Worm (Caenorhabditis elegans) whole organism, L3 larva: ENCODE results near the gene ZK1307.2.
A peak's percentile ranks its signal among the peaks of the same experiment; 100 is the strongest.

Source experiments
- R02D3.7 ChIP-seq: fragments of 150-350 bp; optimal IDR thresholded peaks from 2 replicates; lab custom pipeline; 2014; ENCODE audit warnings: missing biosample characterization, missing genetic modification characterization
- ZK546.5 ChIP-seq: sonication (generic microtip); optimal IDR thresholded peaks from 2 replicates; lab custom pipeline; 2017; ENCODE audit warnings: missing biosample characterization, missing genetic modification characterization
- aly-2 ChIP-seq: fragments of 150-350 bp; optimal IDR thresholded peaks from 2 replicates; lab custom pipeline; 2014; ENCODE audit warnings: missing biosample characterization, missing genetic modification characterization
- ama-1 ChIP-seq: fragments of 150-350 bp; optimal IDR thresholded peaks from 2 replicates; lab custom pipeline; 2018
- ceh-16 ChIP-seq: sonication (generic microtip); optimal IDR thresholded peaks from 2 replicates; lab custom pipeline; 2017; ENCODE audit warnings: missing biosample characterization, missing genetic modification characterization
- ceh-28 ChIP-seq: fragments of 150-350 bp; optimal IDR thresholded peaks from 2 replicates; lab custom pipeline; 2014; ENCODE audit warnings: missing biosample characterization, missing genetic modification reagents, missing genetic modification characterization
- ceh-82 ChIP-seq: fragments of 150-350 bp; optimal IDR thresholded peaks from 2 replicates; lab custom pipeline; 2014; ENCODE audit warnings: missing biosample characterization, missing genetic modification characterization
- ceh-9 ChIP-seq: sonication (generic microtip); optimal IDR thresholded peaks from 2 replicates; lab custom pipeline; 2018; ENCODE audit warnings: missing biosample characterization, missing genetic modification characterization
- daf-12 ChIP-seq: fragments of 150-350 bp; optimal IDR thresholded peaks from 2 replicates; lab custom pipeline; 2014; ENCODE audit warnings: missing biosample characterization, missing genetic modification reagents, missing genetic modification characterization
- egl-27 ChIP-seq: sonication (generic microtip); optimal IDR thresholded peaks from 4 replicates; lab custom pipeline; 2017; ENCODE audit warnings: missing biosample characterization, missing genetic modification reagents, missing genetic modification characterization
- egl-5 ChIP-seq: fragments of 150-350 bp; optimal IDR thresholded peaks from 2 replicates; lab custom pipeline; 2017; ENCODE audit warnings: missing biosample characterization, missing genetic modification reagents, missing genetic modification characterization, inconsistent platforms
- elt-1 ChIP-seq: fragments of 150-350 bp; optimal IDR thresholded peaks from 2 replicates; lab custom pipeline; 2014; ENCODE audit warnings: missing biosample characterization, missing genetic modification characterization
- elt-2 ChIP-seq: sonication (generic microtip); optimal IDR thresholded peaks from 2 replicates; lab custom pipeline; 2016; ENCODE audit warnings: missing genetic modification reagents, mild to moderate bottlenecking, missing genetic modification characterization, missing compliant biosample characterization
- elt-3 ChIP-seq, 3 experiments: fragments of 150-350 bp in 1 of 3; sonication (generic microtip) in 2 of 3; optimal IDR thresholded peaks; 2 replicates in 2 of 3; 4 replicates in 1 of 3; lab custom pipeline; 2014 to 2017; ENCODE audit warnings: missing biosample characterization in 3 of 3, missing genetic modification characterization in 3 of 3
- eor-1 ChIP-seq, 2 experiments: fragments of 150-350 bp; optimal IDR thresholded peaks; 2 replicates each; lab custom pipeline; 2014 to 2018; ENCODE audit warnings: missing biosample characterization in 2 of 2, missing genetic modification characterization in 2 of 2
- fkh-10 ChIP-seq: sonication (generic microtip); optimal IDR thresholded peaks from 2 replicates; lab custom pipeline; 2017; ENCODE audit warnings: missing biosample characterization, missing genetic modification reagents, missing genetic modification characterization
- fkh-2 ChIP-seq: fragments of 150-350 bp; optimal IDR thresholded peaks from 2 replicates; lab custom pipeline; 2014; ENCODE audit warnings: missing biosample characterization, missing genetic modification reagents, missing genetic modification characterization
- fos-1 ChIP-seq: fragments of 150-350 bp; optimal IDR thresholded peaks from 2 replicates; lab custom pipeline; 2014; ENCODE audit warnings: missing biosample characterization, missing genetic modification characterization
- hmg-11 ChIP-seq: sonication (generic microtip); optimal IDR thresholded peaks from 2 replicates; lab custom pipeline; 2016; ENCODE audit warnings: missing genetic modification characterization, missing compliant biosample characterization
- jun-1 ChIP-seq: fragments of 150-350 bp; optimal IDR thresholded peaks from 2 replicates; lab custom pipeline; 2014; ENCODE audit warnings: missing biosample characterization, missing genetic modification reagents, missing genetic modification characterization
- lin-15B ChIP-seq: fragments of 150-350 bp; optimal IDR thresholded peaks from 2 replicates; lab custom pipeline; 2014; ENCODE audit warnings: missing biosample characterization, missing genetic modification characterization
- lin-39 ChIP-seq: fragments of 150-350 bp; optimal IDR thresholded peaks from 2 replicates; lab custom pipeline; 2018; ENCODE audit warnings: missing biosample characterization, missing genetic modification reagents, missing genetic modification characterization
- lsy-12 ChIP-seq: sonication (generic microtip); optimal IDR thresholded peaks from 2 replicates; lab custom pipeline; 2016; ENCODE audit warnings: mild to moderate bottlenecking, missing genetic modification characterization, missing compliant biosample characterization
- mdl-1 ChIP-seq: fragments of 150-350 bp; optimal IDR thresholded peaks from 2 replicates; lab custom pipeline; 2014; ENCODE audit warnings: missing biosample characterization, missing genetic modification characterization
- mml-1 ChIP-seq: fragments of 150-350 bp; sonication (generic microtip); optimal IDR thresholded peaks from 3 replicates; lab custom pipeline; 2014; ENCODE audit warnings: missing biosample characterization, missing genetic modification characterization
- nfya-1 ChIP-seq: sonication (generic microtip); optimal IDR thresholded peaks from 2 replicates; lab custom pipeline; 2017; ENCODE audit warnings: missing genetic modification characterization, mild to moderate bottlenecking, missing compliant biosample characterization, antibody characterized with exemption, moderate library complexity; ENCODE audit not compliant: insufficient read depth
- nhr-11 ChIP-seq: fragments of 150-350 bp; optimal IDR thresholded peaks from 2 replicates; lab custom pipeline; 2014; ENCODE audit warnings: missing biosample characterization, missing genetic modification characterization
- nhr-12 ChIP-seq: fragments of 150-350 bp; optimal IDR thresholded peaks from 2 replicates; lab custom pipeline; 2014; ENCODE audit warnings: missing biosample characterization, missing genetic modification characterization
- nhr-23 ChIP-seq: fragments of 150-350 bp; optimal IDR thresholded peaks from 2 replicates; lab custom pipeline; 2014; ENCODE audit warnings: missing biosample characterization, missing genetic modification reagents, missing genetic modification characterization
- nhr-237 ChIP-seq: fragments of 150-350 bp; optimal IDR thresholded peaks from 2 replicates; lab custom pipeline; 2014; ENCODE audit warnings: missing biosample characterization, missing genetic modification characterization
- nhr-25 ChIP-seq: sonication (generic microtip); optimal IDR thresholded peaks from 2 replicates; lab custom pipeline; 2017; ENCODE audit warnings: missing biosample characterization, missing genetic modification characterization
- nhr-43 ChIP-seq: sonication (generic microtip); optimal IDR thresholded peaks from 2 replicates; lab custom pipeline; 2016; ENCODE audit warnings: mild to moderate bottlenecking, missing genetic modification characterization, missing compliant biosample characterization; ENCODE audit not compliant: poor library complexity, severe bottlenecking
- nhr-67 ChIP-seq: fragments of 150-350 bp; optimal IDR thresholded peaks from 2 replicates; lab custom pipeline; 2014; ENCODE audit warnings: missing biosample characterization, missing genetic modification characterization
- nhr-76 ChIP-seq: fragments of 150-350 bp; sonication (generic microtip); optimal IDR thresholded peaks from 5 replicates; lab custom pipeline; 2014; ENCODE audit warnings: missing biosample characterization, missing genetic modification characterization
- nhr-77 ChIP-seq: fragments of 150-350 bp; optimal IDR thresholded peaks from 2 replicates; lab custom pipeline; 2014; ENCODE audit warnings: missing biosample characterization, missing genetic modification characterization
- pha-4 ChIP-seq: fragments of 150-350 bp; optimal IDR thresholded peaks from 2 replicates; lab custom pipeline; 2014; ENCODE audit warnings: missing biosample characterization, missing genetic modification reagents, missing genetic modification characterization
- pqm-1 ChIP-seq: fragments of 150-350 bp; optimal IDR thresholded peaks from 2 replicates; lab custom pipeline; 2017; ENCODE audit warnings: missing biosample characterization, missing genetic modification characterization, inconsistent platforms
- sea-2 ChIP-seq: fragments of 150-350 bp; sonication (generic microtip); optimal IDR thresholded peaks from 4 replicates; lab custom pipeline; 2014; ENCODE audit warnings: missing biosample characterization, missing genetic modification reagents, missing genetic modification characterization
- skn-1 ChIP-seq: fragments of 150-350 bp; optimal IDR thresholded peaks from 2 replicates; lab custom pipeline; 2014; ENCODE audit warnings: missing biosample characterization, missing genetic modification characterization
- snpc-4 ChIP-seq: fragments of 150-350 bp; optimal IDR thresholded peaks from 2 replicates; lab custom pipeline; 2014; ENCODE audit warnings: missing biosample characterization, missing genetic modification characterization
- tbx-2 ChIP-seq: sonication (generic microtip); optimal IDR thresholded peaks from 2 replicates; lab custom pipeline; 2016; ENCODE audit warnings: mild to moderate bottlenecking, missing genetic modification characterization, missing compliant biosample characterization
- unc-39 ChIP-seq: sonication (generic microtip); optimal IDR thresholded peaks from 4 replicates; lab custom pipeline; 2017; ENCODE audit warnings: missing biosample characterization, missing genetic modification characterization
- unc-62 ChIP-seq: fragments of 150-350 bp; sonication (generic microtip); optimal IDR thresholded peaks from 4 replicates; lab custom pipeline; 2014; ENCODE audit warnings: missing biosample characterization, missing genetic modification reagents, missing genetic modification characterization
- zag-1 ChIP-seq: fragments of 150-350 bp; optimal IDR thresholded peaks from 2 replicates; lab custom pipeline; 2014; ENCODE audit warnings: missing biosample characterization, missing genetic modification characterization
- ztf-11 ChIP-seq: fragments of 150-350 bp; optimal IDR thresholded peaks from 2 replicates; lab custom pipeline; 2014; ENCODE audit warnings: missing biosample characterization, missing genetic modification characterization

The ZK1307.2 gene

DNA sequence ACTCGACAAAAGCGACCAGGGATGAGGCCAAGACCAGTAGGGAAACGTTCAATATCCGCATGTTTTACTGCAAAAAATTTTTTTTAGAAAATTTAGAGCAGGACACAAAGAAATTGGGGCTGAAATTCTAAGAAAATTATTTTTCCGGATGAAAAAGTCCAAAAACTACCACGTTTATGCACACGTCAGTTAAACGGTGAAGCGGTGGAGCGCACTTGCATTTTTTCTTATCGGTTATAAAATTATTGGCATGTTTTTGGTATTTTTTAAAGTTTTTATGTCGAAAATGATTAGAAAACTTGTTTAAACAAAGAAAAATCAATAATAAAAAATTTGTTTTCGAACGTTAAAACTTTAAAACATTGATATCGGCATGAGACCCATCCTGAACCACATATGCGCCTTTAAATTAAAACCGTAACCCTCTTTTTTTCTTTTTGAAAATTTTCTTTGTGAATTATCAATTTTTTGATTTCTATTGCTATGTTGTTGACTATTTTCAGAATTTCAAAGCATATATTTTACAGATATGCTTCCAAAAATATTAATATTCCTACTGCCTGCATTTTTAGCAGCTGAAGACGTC is 29.5 kb downstream of the ZK1307.2 start, which contains the start of the genes dnj-20 and ZK1307.8:
Gene dnj-20 (minus strand): TSS at position 67 of the 586 bp plus-strand sequence.
Gene ZK1307.8 (plus strand): TSS at position 504 of the 586 bp plus-strand sequence.
- TF ChIP-seq pqm-1 (tag; lab: Kevin White, UChicago) (peak; percentile 34), lin-15B (peak; percentile 40), mdl-1 (tag; lab: Kevin White, UChicago) (no peak), elt-2 (tag; lab: Kevin White, UChicago) (peak; percentile 45), pha-4 (tag; lab: Kevin White, UChicago) (peak; percentile 9), nfya-1 (tag; lab: Kevin White, UChicago) (peak; percentile 34), lin-39 (tag; lab: Kevin White, UChicago) (peak; percentile 22), ZK546.5 (tag; lab: Kevin White, UChicago) (no peak), hmg-11 (tag; lab: Kevin White, UChicago) (peak; percentile 33)
- TF ChIP-seq, all 47 proteins: peak for 7

DNA sequence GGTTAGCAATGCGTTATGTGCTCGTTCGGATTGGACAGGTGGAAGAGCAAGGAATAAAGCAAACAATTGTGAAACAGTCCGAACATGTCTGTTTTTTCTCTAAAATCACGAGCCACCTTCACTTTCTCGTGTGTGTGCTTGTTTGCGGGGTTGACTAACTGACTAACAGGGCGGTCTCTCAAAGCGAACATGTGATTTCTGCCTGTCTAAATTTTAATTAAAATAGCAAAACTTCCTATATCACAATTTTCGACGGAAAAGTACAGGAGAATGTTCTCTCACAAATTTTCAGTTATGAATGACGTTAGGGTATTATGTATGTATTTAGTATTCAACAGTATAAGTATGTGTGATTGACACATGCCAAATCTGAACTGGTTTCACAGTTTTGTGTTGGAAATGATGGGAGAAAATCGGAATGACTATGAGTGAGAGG is 31.8 kb downstream of the ZK1307.2 start:
- TF ChIP-seq nhr-23 (tag; lab: Kevin White, UChicago), result peak; percentile 8
- TF ChIP-seq ama-1 (lab: Kevin White, UChicago), result no peak
- no peak for TF ChIP-seq ceh-28
- TF ChIP-seq jun-1 (tag; lab: Kevin White, UChicago), result no peak
- no peak for TF ChIP-seq mdl-1 (tag; lab: Kevin White, UChicago)
- no peak for TF ChIP-seq nhr-25 (tag; lab: Kevin White, UChicago)
- TF ChIP-seq nhr-76, result no peak
- no peak for TF ChIP-seq lin-39 (tag; lab: Kevin White, UChicago)
- no peak for TF ChIP-seq tbx-2 (tag; lab: Kevin White, UChicago)
- no peak for TF ChIP-seq daf-12 (tag; lab: Kevin White, UChicago)
- TF ChIP-seq R02D3.7 (tag; lab: Kevin White, UChicago), result no peak
- no peak for TF ChIP-seq unc-39 (tag; lab: Kevin White, UChicago)
- no peak for TF ChIP-seq nhr-11
- no peak for TF ChIP-seq ZK546.5 (tag; lab: Kevin White, UChicago)
- TF ChIP-seq pha-4 (tag; lab: Kevin White, UChicago), result peak; percentile 91
- TF ChIP-seq, all 47 proteins: peak for 2

DNA sequence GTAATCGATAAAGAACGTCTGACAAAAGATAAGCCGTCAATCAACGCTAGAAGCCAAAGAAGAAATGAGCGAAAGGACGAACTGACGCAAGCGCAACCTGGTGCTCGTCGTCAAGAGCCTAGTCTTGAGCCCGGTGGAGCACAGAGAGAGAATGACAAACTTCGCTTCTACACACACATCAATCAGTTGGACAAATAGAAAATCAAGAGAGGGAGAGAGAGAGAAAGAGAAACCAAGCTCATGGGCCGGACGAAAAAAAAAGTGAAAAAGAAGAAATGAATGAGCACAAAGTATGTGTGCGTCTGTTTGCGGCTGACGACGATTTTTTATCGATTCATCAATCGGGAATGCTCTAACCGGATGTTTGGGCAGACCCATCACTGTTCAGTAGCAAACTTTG is 32.6 kb downstream of the ZK1307.2 start:
- TF ChIP-seq skn-1 (tag; lab: Kevin White, UChicago) (no peak), ceh-28 (no peak), pqm-1 (tag; lab: Kevin White, UChicago) (no peak), hmg-11 (tag; lab: Kevin White, UChicago) (peak; percentile 6), elt-2 (tag; lab: Kevin White, UChicago) (no peak), ceh-82 (tag; lab: Kevin White, UChicago) (no peak), lin-15B (no peak), sea-2 (GFP tag; lab: Kevin White, UChicago) (no peak), eor-1 (tag; optimal IDR thresholded peaks at IDR 0.05; lab: Kevin White, UChicago) (no peak), ama-1 (lab: Kevin White, UChicago) (peak; percentile 31), egl-5 (tag; lab: Kevin White, UChicago) (no peak), aly-2 (tag; lab: Kevin White, UChicago) (no peak), elt-1 (tag; lab: Kevin White, UChicago) (no peak), fos-1 (tag; lab: Kevin White, UChicago) (no peak), pha-4 (tag; lab: Kevin White, UChicago) (peak; percentile 60), ceh-16 (tag; lab: Kevin White, UChicago) (no peak), unc-39 (tag; lab: Kevin White, UChicago) (no peak), fkh-10 (no peak), nhr-25 (tag; lab: Kevin White, UChicago) (no peak), mml-1 (tag; lab: Kevin White, UChicago) (no peak), tbx-2 (tag; lab: Kevin White, UChicago) (no peak), daf-12 (tag; lab: Kevin White, UChicago) (no peak), egl-27 (tag; lab: Kevin White, UChicago) (no peak), unc-62 (GFP tag; lab: Kevin White, UChicago) (peak; percentile 25), ZK546.5 (tag; lab: Kevin White, UChicago) (no peak), lin-39 (tag; lab: Kevin White, UChicago) (peak; percentile 52), nfya-1 (tag; lab: Kevin White, UChicago) (peak; percentile 32), nhr-12 (tag; lab: Kevin White, UChicago) (no peak), R02D3.7 (tag; lab: Kevin White, UChicago) (no peak), nhr-77 (tag; lab: Kevin White, UChicago) (no peak), lsy-12 (tag; lab: Kevin White, UChicago) (no peak), zag-1 (tag; lab: Kevin White, UChicago) (no peak), ceh-9 (tag; lab: Kevin White, UChicago) (no peak), nhr-76 (no peak), nhr-67 (tag; lab: Kevin White, UChicago) (no peak), ztf-11 (tag; lab: Kevin White, UChicago) (no peak), snpc-4 (tag; lab: Kevin White, UChicago) (no peak), elt-3 (tag; optimal IDR thresholded peaks at IDR 0.05; lab: Kevin White, UChicago) (no peak), fkh-2 (tag; lab: Kevin White, UChicago) (no peak), nhr-43 (no peak), nhr-237 (tag; lab: Kevin White, UChicago) (no peak)
